Fruit fly (Drosophila melanogaster): ENCODE results near the gene Ilp2.

The Ilp2 gene

dm6 chr3L:9815705-9816104 lies 16.2 kb downstream of the Ilp2 start (continued):
- TF ChIP-seq ken (GFP tag; IDR thresholded peaks at IDR 0.05) (no peak), CG15073 (GFP tag; optimal IDR thresholded peaks at IDR 0.05) (peak; percentile 78), Hmx (GFP tag; optimal IDR thresholded peaks at IDR 0.05) (no peak), PHDP (tag; optimal IDR thresholded peaks at IDR 0.05) (no peak), sr (GFP tag; IDR thresholded peaks at IDR 0.05) (peak; percentile 7; the same call in 1 of the 3 replicates), E2f2 (GFP tag; IDR thresholded peaks at IDR 0.05) (no peak), CG10543 (GFP tag; optimal IDR thresholded peaks at IDR 0.05) (peak; percentile 14), CG1024 (GFP tag; IDR thresholded peaks at IDR 0.05) (no peak), CG17385 (GFP tag; optimal IDR thresholded peaks at IDR 0.05) (peak; percentile 16), ATbp (GFP tag; optimal IDR thresholded peaks at IDR 0.05) (no peak), ci (GFP tag; IDR thresholded peaks at IDR 0.05) (0 out of 3 replicates have a peak, but pooled peaks have one; percentile 23), Kr (GFP tag; optimal IDR thresholded peaks at IDR 0.05) (no peak), Med (GFP tag) (peak; percentile 7)

dm6 chr3L:9820248-9820647 lies 20.8 kb downstream of the Ilp2 start:
- TF ChIP-seq her (GFP tag; optimal IDR thresholded peaks at IDR 0.05) = no peak
- TF ChIP-seq CG12744 (GFP tag; optimal IDR thresholded peaks at IDR 0.05) = no peak
- TF ChIP-seq sd (tag; optimal IDR thresholded peaks at IDR 0.05) = no peak
- TF ChIP-seq crol (GFP tag; IDR thresholded peaks at IDR 0.05) = 0 out of 2 replicates have a peak, but pooled peaks have one; percentile 46
- no peak for TF ChIP-seq CG10654 (GFP tag; optimal IDR thresholded peaks at IDR 0.05)
- no peak for TF ChIP-seq CG10321 (GFP tag; IDR thresholded peaks at IDR 0.05)
- TF ChIP-seq tup (GFP tag; optimal IDR thresholded peaks at IDR 0.05) = no peak
- no peak for TF ChIP-seq Spps (tag; optimal IDR thresholded peaks at IDR 0.05)
- no peak for TF ChIP-seq CG3407 (GFP tag; optimal IDR thresholded peaks at IDR 0.05)
- TF ChIP-seq Fer1 (GFP tag; optimal IDR thresholded peaks at IDR 0.05) = no peak
- TF ChIP-seq wdn (GFP tag; IDR thresholded peaks at IDR 0.05) = no peak
- TF ChIP-seq ara (GFP tag; IDR thresholded peaks at IDR 0.05) = no peak
- TF ChIP-seq ems (GFP tag; optimal IDR thresholded peaks at IDR 0.05) = no peak
- TF ChIP-seq scrt (GFP tag; optimal IDR thresholded peaks at IDR 0.05) = no peak
- peak; percentile 49 for TF ChIP-seq CG31365 (tag; optimal IDR thresholded peaks at IDR 0.05)
- no peak for TF ChIP-seq z (GFP tag; IDR thresholded peaks at IDR 0.05)
- no peak for TF ChIP-seq CG13296 (GFP tag; optimal IDR thresholded peaks at IDR 0.05)
- TF ChIP-seq H15 (GFP tag; IDR thresholded peaks at IDR 0.05) = no peak
- TF ChIP-seq slbo (GFP tag; IDR thresholded peaks at IDR 0.05) = 0 out of 2 replicates have a peak, but pooled peaks have one; percentile 16
- no peak for TF ChIP-seq CG33557 (GFP tag; optimal IDR thresholded peaks at IDR 0.05)
- TF ChIP-seq CG10959 (GFP tag; IDR thresholded peaks at IDR 0.05) = 0 out of 2 replicates have a peak, but pooled peaks have one; percentile 30
- peak; percentile 75 for TF ChIP-seq Ets97D (GFP tag; optimal IDR thresholded peaks at IDR 0.05)
- no peak for TF ChIP-seq ci (GFP tag; IDR thresholded peaks at IDR 0.05)
- TF ChIP-seq fd64A (GFP tag; optimal IDR thresholded peaks at IDR 0.05) = no peak
- TF ChIP-seq CG2889 (GFP tag; IDR thresholded peaks at IDR 0.05) = no peak
- TF ChIP-seq CG4730 (GFP tag; IDR thresholded peaks at IDR 0.05) = no peak
- no peak for TF ChIP-seq Kr (GFP tag; optimal IDR thresholded peaks at IDR 0.05)
- no peak for TF ChIP-seq insv (GFP tag; optimal IDR thresholded peaks at IDR 0.05)
- TF ChIP-seq zen (tag; optimal IDR thresholded peaks at IDR 0.05) = peak; percentile 38
- no peak for TF ChIP-seq schlank (tag; optimal IDR thresholded peaks at IDR 0.05)
- no peak for TF ChIP-seq CG18011 (GFP tag; optimal IDR thresholded peaks at IDR 0.05)
- no peak for TF ChIP-seq gem (tag; optimal IDR thresholded peaks at IDR 0.05)
- no peak for TF ChIP-seq Hr51 (GFP tag; optimal IDR thresholded peaks at IDR 0.05)
- no peak for TF ChIP-seq sima (GFP tag; optimal IDR thresholded peaks at IDR 0.05)
- TF ChIP-seq CG4404 (GFP tag; IDR thresholded peaks at IDR 0.05) = no peak
- TF ChIP-seq CG7271 (tag; optimal IDR thresholded peaks at IDR 0.05) = peak; percentile 79
- TF ChIP-seq Dip2 (GFP tag; IDR thresholded peaks at IDR 0.05) = no peak
- 0 out of 2 replicates have a peak, but pooled peaks have one; percentile 15 for TF ChIP-seq Rfx (GFP tag; IDR thresholded peaks at IDR 0.05)
- no peak for TF ChIP-seq kah (GFP tag; optimal IDR thresholded peaks at IDR 0.05)
- peak; percentile 77 for TF ChIP-seq Med (GFP tag)
